Worm (Caenorhabditis elegans) whole organism, young adult: ENCODE results near the gene alg-4.

Source experiments
- F55B11.4 ChIP-seq: sonication (generic microtip); optimal IDR thresholded peaks from 2 replicates; lab custom pipeline; 2016; ENCODE audit warnings: missing compliant biosample characterization, missing genetic modification characterization, borderline replicate concordance; ENCODE audit not compliant: insufficient read depth
- ceh-40 ChIP-seq: fragments of 200-800 bp; sonication (Bioruptor generic); IDR thresholded peaks from 2 replicates; pipeline ENCODE4 v1.3.6; 2022; ENCODE audit warnings: missing genetic modification characterization, missing compliant biosample characterization
- efl-1 ChIP-seq: fragments of 150-350 bp; optimal IDR thresholded peaks from 2 replicates; lab custom pipeline; 2014; ENCODE audit warnings: missing biosample characterization, missing genetic modification reagents, missing genetic modification characterization
- lir-1 ChIP-seq: fragments of 200-800 bp; sonication (Bioruptor generic); conservative IDR thresholded peaks from 2 replicates; pipeline ENCODE4 v1.3.6; 2022; ENCODE audit warnings: missing genetic modification reagents, missing genetic modification characterization, missing compliant biosample characterization
- rcor-1 ChIP-seq: fragments of 200-800 bp; sonication (Bioruptor generic); IDR thresholded peaks from 2 replicates; pipeline ENCODE4 v1.3.6; 2022; ENCODE audit warnings: missing genetic modification reagents, missing genetic modification characterization, missing compliant biosample characterization
- sptf-2 ChIP-seq: fragments of 200-800 bp; sonication (Bioruptor generic); optimal IDR thresholded peaks from 2 replicates; lab custom pipeline; 2018; ENCODE audit warnings: mild to moderate bottlenecking, missing genetic modification characterization, missing compliant biosample characterization
- unc-62 ChIP-seq: fragments of 150-350 bp; optimal IDR thresholded peaks from 2 replicates; lab custom pipeline; 2014; ENCODE audit warnings: missing biosample characterization, missing genetic modification reagents, missing genetic modification characterization

DNA sequence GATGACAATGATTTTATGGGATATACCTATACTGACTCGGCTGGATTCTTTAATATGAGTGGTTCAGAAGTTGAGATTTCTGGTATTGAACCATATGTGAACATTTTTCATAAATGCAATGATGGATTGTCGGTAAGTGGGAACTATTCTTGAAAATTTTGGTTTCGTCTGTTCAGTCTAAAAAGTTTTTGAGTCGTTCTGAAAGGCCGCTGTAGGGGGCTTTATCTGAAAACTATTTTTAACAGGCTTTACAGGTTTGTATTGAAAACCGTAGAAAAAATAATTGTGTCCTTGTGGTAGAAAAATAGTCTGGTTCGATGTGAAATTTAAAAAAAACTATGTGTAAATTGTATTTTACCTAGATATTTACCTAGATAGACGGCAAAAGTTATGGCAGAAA, 38.3 kb upstream of the alg-4 start:
- TF ChIP-seq efl-1 (GFP tag; lab: Kevin White, UChicago): no peak
- no peak for TF ChIP-seq F55B11.4 (tag; lab: Kevin White, UChicago)
- no peak for TF ChIP-seq ceh-40 (GFP tag; lab: Robert Waterston, UW)
- no peak for TF ChIP-seq sptf-2
- TF ChIP-seq lir-1 (GFP tag; lab: Robert Waterston, UW): no peak
- TF ChIP-seq rcor-1 (GFP tag; lab: Robert Waterston, UW): no peak
- no peak for TF ChIP-seq unc-62 (GFP tag; lab: Kevin White, UChicago)
